Worm (Caenorhabditis elegans) whole organism, L1 larva: ENCODE data around the gene F54C8.6.

ENCODE experiments used
- C04F5.9 ChIP-seq: sonication (generic microtip); optimal IDR thresholded peaks from 2 replicates; lab custom pipeline; 2016; ENCODE audit warnings: missing genetic modification characterization, missing compliant biosample characterization
- C16A3.4 ChIP-seq: fragments of 150-350 bp; optimal IDR thresholded peaks from 2 replicates; lab custom pipeline; 2014; ENCODE audit warnings: missing biosample characterization, missing genetic modification characterization
- F16B12.6 ChIP-seq: fragments of 150-350 bp; optimal IDR thresholded peaks from 2 replicates; lab custom pipeline; 2014; ENCODE audit warnings: missing biosample characterization, missing genetic modification characterization
- Y116A8C.19 ChIP-seq: sonication (generic microtip); optimal IDR thresholded peaks from 2 replicates; lab custom pipeline; 2016; ENCODE audit warnings: missing compliant biosample characterization, missing genetic modification characterization, borderline replicate concordance
- alr-1 ChIP-seq: fragments of 200-800 bp; sonication (Bioruptor generic); optimal IDR thresholded peaks from 2 replicates; lab custom pipeline; 2018; ENCODE audit warnings: borderline replicate concordance, mild to moderate bottlenecking, missing genetic modification characterization, missing compliant biosample characterization
- aly-2 ChIP-seq: fragments of 150-350 bp; optimal IDR thresholded peaks from 2 replicates; lab custom pipeline; 2014; ENCODE audit warnings: missing biosample characterization, missing genetic modification characterization
- blmp-1 ChIP-seq: fragments of 150-350 bp; optimal IDR thresholded peaks from 2 replicates; lab custom pipeline; 2014; ENCODE audit warnings: missing biosample characterization, missing genetic modification characterization
- ceh-63 ChIP-seq: fragments of 200-800 bp; sonication (Bioruptor generic); optimal IDR thresholded peaks from 2 replicates; lab custom pipeline; 2018; ENCODE audit warnings: mild to moderate bottlenecking, missing genetic modification characterization, missing compliant biosample characterization
- ceh-8 ChIP-seq: fragments of 200-800 bp; sonication (Bioruptor generic); optimal IDR thresholded peaks from 2 replicates; lab custom pipeline; 2018; ENCODE audit warnings: mild to moderate bottlenecking, missing genetic modification characterization, moderate library complexity, missing compliant biosample characterization
- ceh-82 ChIP-seq, 3 experiments: fragments of 150-350 bp in 1 of 3; sonication (generic microtip) in 2 of 3; optimal IDR thresholded peaks; 2 replicates each; lab custom pipeline; 2014 to 2017; ENCODE audit warnings: missing biosample characterization in 3 of 3, missing genetic modification characterization in 3 of 3
- ces-1 ChIP-seq: fragments of 150-350 bp; optimal IDR thresholded peaks from 2 replicates; lab custom pipeline; 2014; ENCODE audit warnings: missing biosample characterization, missing genetic modification reagents, missing genetic modification characterization
- efl-1 ChIP-seq, 4 experiments: fragments of 150-350 bp; optimal IDR thresholded peaks in 3 of 4; peaks in 1 of 4; 1 replicate in 1 of 4; 2 replicates in 3 of 4; lab custom pipeline; 2014; ENCODE audit warnings: missing biosample characterization in 2 of 4, missing genetic modification characterization in 2 of 4, missing genetic modification reagents in 2 of 4
- egl-13 ChIP-seq: sonication (generic microtip); optimal IDR thresholded peaks from 2 replicates; lab custom pipeline; 2016; ENCODE audit warnings: missing genotype, missing genetic modification reagents, missing genetic modification characterization, missing compliant biosample characterization
- egl-27 ChIP-seq, 2 experiments: fragments of 150-350 bp in 1 of 2; sonication (generic microtip); optimal IDR thresholded peaks; 3 replicates each; lab custom pipeline; 2017 to 2018; ENCODE audit warnings: missing biosample characterization in 2 of 2, missing genetic modification characterization in 2 of 2, missing genetic modification reagents in 2 of 2
- fkh-10 ChIP-seq: sonication (generic microtip); optimal IDR thresholded peaks from 2 replicates; lab custom pipeline; 2017; ENCODE audit warnings: missing biosample characterization, missing genetic modification reagents, missing genetic modification characterization
- fkh-8 ChIP-seq: sonication (generic microtip); optimal IDR thresholded peaks from 2 replicates; lab custom pipeline; 2016; ENCODE audit warnings: mild to moderate bottlenecking, missing genetic modification characterization, missing compliant biosample characterization
- fos-1 ChIP-seq: fragments of 150-350 bp; optimal IDR thresholded peaks from 2 replicates; lab custom pipeline; 2014; ENCODE audit warnings: missing biosample characterization, missing genetic modification characterization
- hlh-17 ChIP-seq: fragments of 200-800 bp; sonication (Bioruptor generic); optimal IDR thresholded peaks from 2 replicates; lab custom pipeline; 2018; ENCODE audit warnings: missing genetic modification characterization, mild to moderate bottlenecking, missing compliant biosample characterization, moderate library complexity, borderline replicate concordance
- hpl-2 ChIP-seq: fragments of 150-350 bp; optimal IDR thresholded peaks from 2 replicates; lab custom pipeline; 2014; ENCODE audit warnings: missing biosample characterization, missing genetic modification reagents, missing genetic modification characterization
- isw-1 ChIP-seq: fragments of 200-800 bp; sonication (Bioruptor generic); IDR thresholded peaks from 2 replicates; pipeline ENCODE4 v1.3.6; 2022; ENCODE audit warnings: missing genetic modification characterization, missing compliant biosample characterization
- lin-35 ChIP-seq, 2 experiments: fragments of 150-350 bp; optimal IDR thresholded peaks; 2 replicates each; lab custom pipeline; 2014; ENCODE audit warnings: missing biosample characterization in 2 of 2, missing genetic modification characterization in 2 of 2, missing genetic modification reagents in 2 of 2
- lin-39 ChIP-seq: fragments of 150-350 bp; optimal IDR thresholded peaks from 2 replicates; lab custom pipeline; 2014; ENCODE audit warnings: missing biosample characterization, missing genetic modification reagents, missing genetic modification characterization
- lir-3 ChIP-seq: sonication (generic microtip); optimal IDR thresholded peaks from 2 replicates; lab custom pipeline; 2016; ENCODE audit warnings: mild to moderate bottlenecking, missing genetic modification characterization, moderate library complexity, missing compliant biosample characterization; ENCODE audit not compliant: poor library complexity
- mab-9 ChIP-seq: fragments of 200-800 bp; sonication (Bioruptor generic); IDR thresholded peaks from 2 replicates; pipeline ENCODE4 v1.3.6; 2022; ENCODE audit warnings: missing genetic modification reagents, missing genetic modification characterization, missing compliant biosample characterization
- mdl-1 ChIP-seq, 2 experiments: fragments of 150-350 bp; optimal IDR thresholded peaks; 2 replicates each; lab custom pipeline; 2014 to 2017; ENCODE audit warnings: missing biosample characterization in 2 of 2, missing genetic modification characterization in 2 of 2, inconsistent platforms in 1 of 2
- mef-2 ChIP-seq: fragments of 150-350 bp; optimal IDR thresholded peaks from 2 replicates; lab custom pipeline; 2014; ENCODE audit warnings: missing biosample characterization, missing genetic modification characterization
- mep-1 ChIP-seq: fragments of 150-350 bp; optimal IDR thresholded peaks from 2 replicates; lab custom pipeline; 2014; ENCODE audit warnings: missing biosample characterization, missing genetic modification characterization
- nhr-20 ChIP-seq: sonication (generic microtip); optimal IDR thresholded peaks from 2 replicates; lab custom pipeline; 2016; ENCODE audit warnings: mild to moderate bottlenecking, missing genetic modification characterization, missing compliant biosample characterization
- nhr-237 ChIP-seq: fragments of 150-350 bp; optimal IDR thresholded peaks from 2 replicates; lab custom pipeline; 2014; ENCODE audit warnings: missing biosample characterization, missing genetic modification characterization
- nhr-47 ChIP-seq: sonication (generic microtip); optimal IDR thresholded peaks from 2 replicates; lab custom pipeline; 2016; ENCODE audit warnings: mild to moderate bottlenecking, missing genetic modification characterization, moderate library complexity, missing compliant biosample characterization
- nhr-71 ChIP-seq: sonication (generic microtip); optimal IDR thresholded peaks from 2 replicates; lab custom pipeline; 2016; ENCODE audit warnings: mild to moderate bottlenecking, missing genetic modification characterization, moderate library complexity, missing compliant biosample characterization
- nhr-76 ChIP-seq: sonication (generic microtip); optimal IDR thresholded peaks from 2 replicates; lab custom pipeline; 2017; ENCODE audit warnings: missing biosample characterization, missing genetic modification characterization
- nhr-77 ChIP-seq: fragments of 150-350 bp; optimal IDR thresholded peaks from 2 replicates; lab custom pipeline; 2014; ENCODE audit warnings: missing biosample characterization, missing genetic modification characterization
- nhr-84 ChIP-seq: sonication (generic microtip); optimal IDR thresholded peaks from 2 replicates; lab custom pipeline; 2017; ENCODE audit warnings: missing biosample characterization, missing genetic modification characterization
- pag-3 ChIP-seq: sonication (generic microtip); optimal IDR thresholded peaks from 2 replicates; lab custom pipeline; 2017; ENCODE audit warnings: missing genetic modification characterization, mild to moderate bottlenecking, missing compliant biosample characterization, antibody characterized with exemption, borderline replicate concordance; ENCODE audit not compliant: insufficient read depth
- pax-3 ChIP-seq: fragments of 200-800 bp; sonication (Bioruptor generic); optimal IDR thresholded peaks from 2 replicates; lab custom pipeline; 2018; ENCODE audit warnings: mild to moderate bottlenecking, missing genetic modification characterization, moderate library complexity, missing compliant biosample characterization
- pqm-1 ChIP-seq: sonication (generic microtip); optimal IDR thresholded peaks from 3 replicates; lab custom pipeline; 2017; ENCODE audit warnings: missing biosample characterization, missing genetic modification characterization
- rnt-1 ChIP-seq: sonication (generic microtip); optimal IDR thresholded peaks from 2 replicates; lab custom pipeline; 2016; ENCODE audit warnings: mild to moderate bottlenecking, missing genetic modification characterization, moderate library complexity, missing compliant biosample characterization
- skn-1 ChIP-seq: fragments of 150-350 bp; optimal IDR thresholded peaks from 2 replicates; lab custom pipeline; 2014; ENCODE audit warnings: missing biosample characterization, missing genetic modification characterization
- sox-4 ChIP-seq: sonication (generic microtip); optimal IDR thresholded peaks from 2 replicates; lab custom pipeline; 2016; ENCODE audit warnings: missing genetic modification characterization, missing compliant biosample characterization
- sptf-1 ChIP-seq: fragments of 150-350 bp; optimal IDR thresholded peaks from 2 replicates; lab custom pipeline; 2014; ENCODE audit warnings: missing biosample characterization, missing genetic modification characterization
- sup-37 ChIP-seq: fragments of 200-800 bp; sonication (Bioruptor generic); optimal IDR thresholded peaks from 2 replicates; lab custom pipeline; 2018; ENCODE audit warnings: mild to moderate bottlenecking, missing genetic modification characterization, missing compliant biosample characterization
- tbx-2 ChIP-seq: sonication (generic microtip); optimal IDR thresholded peaks from 2 replicates; lab custom pipeline; 2016; ENCODE audit warnings: missing genetic modification characterization, missing compliant biosample characterization
- tlp-1 ChIP-seq: fragments of 150-350 bp; optimal IDR thresholded peaks from 2 replicates; lab custom pipeline; 2014; ENCODE audit warnings: missing biosample characterization, missing genetic modification characterization
- unc-130 ChIP-seq: fragments of 150-350 bp; optimal IDR thresholded peaks from 2 replicates; lab custom pipeline; 2017; ENCODE audit warnings: missing biosample characterization, missing genetic modification characterization, inconsistent platforms
- unc-98 ChIP-seq: fragments of 200-800 bp; sonication (Bioruptor generic); IDR thresholded peaks from 2 replicates; pipeline ENCODE4 v1.3.6; 2022; ENCODE audit warnings: missing genetic modification characterization, missing compliant biosample characterization
- vab-15 ChIP-seq: sonication (generic microtip); optimal IDR thresholded peaks from 2 replicates; lab custom pipeline; 2017; ENCODE audit warnings: missing genotype, mild to moderate bottlenecking, missing genetic modification characterization, missing compliant biosample characterization
- zip-4 ChIP-seq: fragments of 200-800 bp; sonication (Bioruptor generic); optimal IDR thresholded peaks from 2 replicates; lab custom pipeline; 2018; ENCODE audit warnings: mild to moderate bottlenecking, missing genetic modification characterization, moderate library complexity, missing compliant biosample characterization
- ztf-4 ChIP-seq: fragments of 150-350 bp; optimal IDR thresholded peaks from 2 replicates; lab custom pipeline; 2014; ENCODE audit warnings: missing biosample characterization, missing genetic modification characterization

F54C8.6 gene

ce11 chrIII:9465865-9466264, 16.1 kb upstream of the F54C8.6 start, which contains the start of gene B0464.6:
Gene B0464.6, minus strand, starts transcription at chrIII:9465965.
- no peak for TF ChIP-seq nhr-20 (tag; lab: Kevin White, UChicago)
- no peak for TF ChIP-seq alr-1 (tag; lab: Kevin White, UChicago)
- TF ChIP-seq hlh-17 = no peak
- no peak for TF ChIP-seq nhr-71 (tag; lab: Kevin White, UChicago)
- TF ChIP-seq sox-4 (tag; lab: Kevin White, UChicago) = no peak
- TF ChIP-seq C16A3.4 (tag; lab: Kevin White, UChicago) = no peak
- no peak for TF ChIP-seq pax-3 (tag; lab: Kevin White, UChicago)
- TF ChIP-seq nhr-84 (tag; lab: Kevin White, UChicago) = no peak
- no peak for TF ChIP-seq nhr-47 (tag; lab: Kevin White, UChicago)
- no peak for TF ChIP-seq nhr-76

ce11 chrIII:9465424-9465823, 15.7 kb upstream of the F54C8.6 start, which contains the start of gene B0464.9:
Gene B0464.9, plus strand, starts transcription at chrIII:9465767.
- peak; percentile 49 to 63 for TF ChIP-seq efl-1 (optimal IDR thresholded peaks at IDR 0.05; lab: Kevin White, UChicago)
- TF ChIP-seq efl-1 (GFP tag; optimal IDR thresholded peaks at IDR 0.05 in 1 of 2; lab: Kevin White, UChicago) = peak; percentile 70 to 95
- TF ChIP-seq nhr-47 (tag; lab: Kevin White, UChicago) = peak; percentile 83
- TF ChIP-seq unc-98 = peak; percentile 64; the same call in 1 of the 2 replicates
- no peak for TF ChIP-seq nhr-77 (tag; lab: Kevin White, UChicago)
- no peak for TF ChIP-seq ces-1 (GFP tag; lab: Kevin White, UChicago)
- TF ChIP-seq lin-39 (tag; lab: Kevin White, UChicago) = peak; percentile 5
- no peak for TF ChIP-seq aly-2 (tag; lab: Kevin White, UChicago)
- no peak for TF ChIP-seq ceh-8 (GFP tag; lab: Kevin White, UChicago)
- TF ChIP-seq hlh-17 = no peak
- peak; percentile 31 to 66 (median 52) for TF ChIP-seq ceh-82 (tag; optimal IDR thresholded peaks at IDR 0.05; lab: Kevin White, UChicago)
- TF ChIP-seq ztf-4 = no peak
- peak; percentile 47 for TF ChIP-seq Y116A8C.19 (tag; lab: Kevin White, UChicago)
- no peak for TF ChIP-seq tlp-1
- TF ChIP-seq alr-1 (tag; lab: Kevin White, UChicago) = no peak
- TF ChIP-seq egl-13 (tag; lab: Kevin White, UChicago) = peak; percentile 78
- TF ChIP-seq egl-27 (tag; optimal IDR thresholded peaks at IDR 0.05; lab: Kevin White, UChicago) = no peak
- peak; percentile 79 for TF ChIP-seq C04F5.9 (tag; lab: Kevin White, UChicago)
- TF ChIP-seq C16A3.4 (tag; lab: Kevin White, UChicago) = peak; percentile 2
- TF ChIP-seq F16B12.6 (tag; lab: Kevin White, UChicago) = no peak
- no peak for TF ChIP-seq fkh-10 (GFP tag; lab: Kevin White, UChicago)
- TF ChIP-seq nhr-20 (tag; lab: Kevin White, UChicago) = peak; percentile 74
- TF ChIP-seq isw-1 (GFP tag; lab: Robert Waterston, UW) = peak; percentile 46
- TF ChIP-seq ceh-63 (GFP tag; lab: Kevin White, UChicago) = no peak
- peak; percentile 51 for TF ChIP-seq blmp-1 (tag; lab: Kevin White, UChicago)
- peak; percentile 55 to 61 for TF ChIP-seq lin-35 (GFP tag; optimal IDR thresholded peaks at IDR 0.05; lab: Kevin White, UChicago)
- TF ChIP-seq lir-3 (tag; lab: Kevin White, UChicago) = peak; percentile 90
- TF ChIP-seq zip-4 = no peak
- no peak for TF ChIP-seq fos-1
- no peak for TF ChIP-seq nhr-237
- TF ChIP-seq skn-1 = peak; percentile 36
- TF ChIP-seq mef-2 (tag; lab: Kevin White, UChicago) = no peak
- TF ChIP-seq pag-3 = no peak
- peak; percentile 95 for TF ChIP-seq rnt-1
- TF ChIP-seq hpl-2 = no peak
- TF ChIP-seq mab-9 (GFP tag; lab: Robert Waterston, UW) = no peak
- TF ChIP-seq pqm-1 (tag; lab: Kevin White, UChicago) = no peak
- TF ChIP-seq mdl-1 (tag; optimal IDR thresholded peaks at IDR 0.05; lab: Kevin White, UChicago) = no peak
- peak; percentile 74 for TF ChIP-seq mep-1 (tag; lab: Kevin White, UChicago)
- no peak for TF ChIP-seq sptf-1 (tag; lab: Kevin White, UChicago)
- peak; percentile 81 for TF ChIP-seq tbx-2 (tag; lab: Kevin White, UChicago)
- no peak for TF ChIP-seq nhr-84 (tag; lab: Kevin White, UChicago)
- TF ChIP-seq fkh-8 (tag; lab: Kevin White, UChicago) = peak; percentile 58
- no peak for TF ChIP-seq unc-130
- no peak for TF ChIP-seq vab-15 (tag; lab: Kevin White, UChicago)
- TF ChIP-seq sup-37 = no peak
